Fruit fly (Drosophila melanogaster) whole organism, pupa: ENCODE measurements around the gene Tmtc4.

Source experiments
- CG10348 ChIP-seq: fragments of 200-800 bp; sonication (Bioruptor generic); IDR thresholded peaks from 2 replicates; pipeline ENCODE4 v1.3.6; 2022; ENCODE audit warnings: missing biosample characterization, missing genetic modification characterization
- CG12605 ChIP-seq: fragments of 200-800 bp; sonication (Bioruptor generic); IDR thresholded peaks from 2 replicates; pipeline ENCODE4 v1.3.6; 2022; ENCODE audit warnings: missing biosample characterization, missing genetic modification characterization
- CG13204 ChIP-seq: fragments of 200-800 bp; sonication (Bioruptor generic); optimal IDR thresholded peaks from 2 replicates; lab custom pipeline; 2018; ENCODE audit warnings: missing biosample characterization, mild to moderate bottlenecking, missing genetic modification characterization, moderate library complexity
- CG14655 ChIP-seq: fragments of 200-800 bp; sonication (Bioruptor generic); optimal IDR thresholded peaks from 3 replicates; lab custom pipeline; 2017; ENCODE audit warnings: mild to moderate bottlenecking, missing biosample characterization, missing genetic modification reagents, missing genetic modification characterization
- CG15710 ChIP-seq: fragments of 200-800 bp; sonication (Bioruptor generic); optimal IDR thresholded peaks from 2 replicates; lab custom pipeline; 2018; ENCODE audit warnings: missing biosample characterization, mild to moderate bottlenecking, missing genetic modification characterization, moderate library complexity
- CG17806 ChIP-seq: fragments of 200-800 bp; sonication (Bioruptor generic); optimal IDR thresholded peaks from 2 replicates; lab custom pipeline; 2018; ENCODE audit warnings: missing biosample characterization, mild to moderate bottlenecking, missing genetic modification characterization, moderate library complexity
- CG32121 ChIP-seq: fragments of 200-800 bp; sonication (Bioruptor generic); IDR thresholded peaks from 2 replicates; pipeline ENCODE4 v1.3.6; 2022; ENCODE audit warnings: missing biosample characterization, missing genetic modification characterization
- CG34367 ChIP-seq: fragments of 200-800 bp; sonication (Bioruptor generic); optimal IDR thresholded peaks from 2 replicates; lab custom pipeline; 2018; ENCODE audit warnings: missing biosample characterization, mild to moderate bottlenecking, missing genetic modification characterization
- CG4496 ChIP-seq: fragments of 200-800 bp; sonication (Bioruptor generic); IDR thresholded peaks from 3 replicates; pipeline ENCODE4 v1.3.6; 2022; ENCODE audit warnings: missing biosample characterization, missing genetic modification characterization
- CG8159 ChIP-seq: fragments of 200-800 bp; sonication (Bioruptor generic); optimal IDR thresholded peaks from 3 replicates; lab custom pipeline; 2018; ENCODE audit warnings: missing biosample characterization, mild to moderate bottlenecking, missing genetic modification characterization, moderate library complexity
- CG8301 ChIP-seq: fragments of 200-800 bp; sonication (Bioruptor generic); optimal IDR thresholded peaks from 2 replicates; lab custom pipeline; 2018; ENCODE audit warnings: missing biosample characterization, mild to moderate bottlenecking, missing genetic modification characterization
- CG9948 ChIP-seq: fragments of 200-800 bp; sonication (Bioruptor generic); optimal IDR thresholded peaks from 2 replicates; lab custom pipeline; 2018; ENCODE audit warnings: missing biosample characterization, mild to moderate bottlenecking, missing genetic modification characterization, moderate library complexity
- D1 ChIP-seq: fragments of 200-800 bp; sonication (Bioruptor generic); optimal IDR thresholded peaks from 2 replicates; lab custom pipeline; 2018; ENCODE audit warnings: missing biosample characterization, mild to moderate bottlenecking, missing genetic modification characterization, moderate library complexity
- EcR ChIP-seq: fragments of 200-800 bp; sonication (Bioruptor generic); optimal IDR thresholded peaks from 3 replicates; lab custom pipeline; 2019; ENCODE audit warnings: missing biosample characterization, missing genetic modification characterization, mild to moderate bottlenecking, moderate library complexity, missing genetic modification reagents
- Ets98B ChIP-seq: fragments of 200-800 bp; sonication (Bioruptor generic); IDR thresholded peaks from 2 replicates; pipeline ENCODE4 v1.3.6; 2022; ENCODE audit warnings: missing biosample characterization, missing genetic modification characterization
- Pif1A ChIP-seq: fragments of 200-800 bp; sonication (Bioruptor generic); optimal IDR thresholded peaks from 3 replicates; lab custom pipeline; 2016; ENCODE audit warnings: missing biosample characterization, missing genetic modification characterization
- Pif1B ChIP-seq: fragments of 200-800 bp; sonication (Bioruptor generic); optimal IDR thresholded peaks from 3 replicates; lab custom pipeline; 2016; ENCODE audit warnings: missing biosample characterization, missing genetic modification characterization
- Snoo ChIP-seq: fragments of 200-800 bp; sonication (Bioruptor generic); optimal IDR thresholded peaks from 3 replicates; lab custom pipeline; 2017; ENCODE audit warnings: missing biosample characterization, mild to moderate bottlenecking, missing genetic modification characterization, inconsistent platforms
- fd96Ca ChIP-seq: fragments of 200-800 bp; sonication (Bioruptor generic); IDR thresholded peaks from 3 replicates; pipeline ENCODE4 v1.3.6; 2022; ENCODE audit warnings: missing biosample characterization, missing genetic modification characterization
- gl ChIP-seq: fragments of 200-800 bp; sonication (Bioruptor generic); optimal IDR thresholded peaks from 2 replicates; lab custom pipeline; 2018; ENCODE audit warnings: missing biosample characterization, mild to moderate bottlenecking, missing genetic modification characterization
- rn ChIP-seq: fragments of 200-800 bp; sonication (Bioruptor generic); IDR thresholded peaks from 2 replicates; pipeline ENCODE4 v1.3.6; 2022; ENCODE audit warnings: missing biosample characterization, missing genetic modification characterization

Gene Tmtc4

DNA sequence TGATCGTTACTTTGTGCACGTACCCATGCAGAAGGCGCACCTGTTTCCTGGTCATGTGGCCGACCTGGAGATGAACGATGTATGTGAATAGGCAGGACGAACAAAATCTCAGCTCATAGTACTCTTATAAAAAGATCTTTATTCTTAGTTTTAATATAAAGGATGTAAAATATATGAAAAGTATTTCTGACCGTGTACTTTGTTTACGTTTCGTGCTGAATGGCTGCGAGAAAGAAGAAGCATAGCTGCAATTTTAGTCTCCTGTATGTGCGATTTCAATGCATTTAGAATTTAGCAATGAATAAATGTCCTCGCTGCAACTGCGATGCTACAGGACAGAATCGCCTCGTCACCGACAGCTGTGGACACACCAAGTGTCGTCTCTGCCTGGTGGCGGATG lies 3.2 kb upstream of the Tmtc4 start, which contains the start of the genes CG42726 and CG42727:
Gene CG42726 (plus strand): TSS at position 227 of the 400 bp plus-strand sequence.
Gene CG42727 (plus strand): TSS at position 227 of the 400 bp plus-strand sequence.
- TF ChIP-seq CG14655 (GFP tag; lab: Kevin White, UChicago) (no peak), CG12605 (GFP tag; lab: Robert Waterston, UW) (no peak), EcR (GFP tag; lab: Kevin White, UChicago) (no peak), CG8159 (tag; lab: Kevin White, UChicago) (no peak), CG4496 (GFP tag; lab: Robert Waterston, UW) (peak; percentile 63; the same call in 2 of the 3 replicates), CG17806 (tag; lab: Kevin White, UChicago) (peak; percentile 39), Ets98B (peak; percentile 18; the same call in 1 of the 2 replicates), Pif1B (GFP tag; lab: Kevin White, UChicago) (no peak), CG9948 (tag; lab: Kevin White, UChicago) (peak; percentile 17), gl (tag; lab: Kevin White, UChicago) (no peak), CG34367 (tag; lab: Kevin White, UChicago) (peak; percentile 4), fd96Ca (GFP tag; lab: Robert Waterston, UW) (peak; percentile 31; the same call in 1 of the 3 replicates), Pif1A (no peak), CG10348 (no peak), CG15710 (tag; lab: Kevin White, UChicago) (peak; percentile 49), CG32121 (GFP tag; lab: Robert Waterston, UW) (peak; percentile 49; the same call in 1 of the 2 replicates), rn (GFP tag; lab: Robert Waterston, UW) (no peak), D1 (no peak), CG13204 (GFP tag; lab: Kevin White, UChicago) (no peak), Snoo (peak; percentile 44)

DNA sequence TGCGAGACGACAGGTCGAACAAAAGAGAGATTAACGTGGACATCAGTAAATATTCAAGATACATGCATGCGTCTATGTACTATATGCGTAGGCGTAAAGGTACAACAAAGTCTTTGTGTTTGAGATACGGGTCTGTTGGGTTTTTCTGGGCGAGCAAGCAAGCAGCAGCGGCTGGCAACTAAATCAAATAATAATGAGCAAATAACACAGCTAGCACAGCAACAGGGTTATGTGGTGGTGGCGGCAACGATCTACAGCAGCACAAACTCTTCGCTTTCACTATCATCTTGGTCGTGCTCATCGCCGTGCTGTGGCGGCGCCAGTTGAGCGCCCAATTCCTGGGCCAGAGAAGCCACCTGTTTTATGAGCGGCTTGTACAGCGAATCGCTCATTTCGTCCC lies 3.0 kb downstream of the Tmtc4 start:
- TF ChIP-seq CG4496 (GFP tag; lab: Robert Waterston, UW) (no peak), Pif1A (no peak), CG34367 (tag; lab: Kevin White, UChicago) (no peak), CG9948 (tag; lab: Kevin White, UChicago) (no peak), CG13204 (GFP tag; lab: Kevin White, UChicago) (no peak), gl (tag; lab: Kevin White, UChicago) (no peak), EcR (GFP tag; lab: Kevin White, UChicago) (no peak), rn (GFP tag; lab: Robert Waterston, UW) (no peak), Pif1B (GFP tag; lab: Kevin White, UChicago) (no peak), CG12605 (GFP tag; lab: Robert Waterston, UW) (no peak), CG8301 (no peak), CG14655 (GFP tag; lab: Kevin White, UChicago) (no peak), CG15710 (tag; lab: Kevin White, UChicago) (no peak), D1 (no peak), CG17806 (tag; lab: Kevin White, UChicago) (no peak), Snoo (no peak), fd96Ca (GFP tag; lab: Robert Waterston, UW) (no peak), CG10348 (no peak), CG8159 (tag; lab: Kevin White, UChicago) (no peak)

DNA sequence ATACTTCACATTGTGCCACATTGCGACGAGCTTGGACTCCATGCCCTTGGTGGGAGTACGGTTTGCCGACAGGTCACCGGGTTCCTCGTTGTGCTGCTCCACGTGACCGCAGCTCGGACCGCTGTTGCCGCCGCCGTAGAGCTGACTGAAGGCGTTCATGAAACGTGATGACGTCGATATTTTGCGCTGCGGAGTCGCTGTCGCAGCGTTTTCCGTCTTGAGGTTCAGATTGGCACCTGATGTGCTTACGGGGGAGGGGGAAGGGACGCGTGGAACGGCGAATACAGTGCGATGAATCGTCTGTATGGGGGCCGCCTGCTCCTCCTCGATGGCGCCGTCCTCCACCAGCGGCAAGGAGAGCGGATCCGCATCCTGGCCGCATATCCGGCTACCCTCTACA lies 5.1 kb downstream of the Tmtc4 start:
- TF ChIP-seq CG8301, result no peak
- TF ChIP-seq CG12605 (GFP tag; lab: Robert Waterston, UW), result no peak
- no peak for TF ChIP-seq CG9948 (tag; lab: Kevin White, UChicago)
- TF ChIP-seq rn (GFP tag; lab: Robert Waterston, UW), result no peak
- no peak for TF ChIP-seq EcR (GFP tag; lab: Kevin White, UChicago)

DNA sequence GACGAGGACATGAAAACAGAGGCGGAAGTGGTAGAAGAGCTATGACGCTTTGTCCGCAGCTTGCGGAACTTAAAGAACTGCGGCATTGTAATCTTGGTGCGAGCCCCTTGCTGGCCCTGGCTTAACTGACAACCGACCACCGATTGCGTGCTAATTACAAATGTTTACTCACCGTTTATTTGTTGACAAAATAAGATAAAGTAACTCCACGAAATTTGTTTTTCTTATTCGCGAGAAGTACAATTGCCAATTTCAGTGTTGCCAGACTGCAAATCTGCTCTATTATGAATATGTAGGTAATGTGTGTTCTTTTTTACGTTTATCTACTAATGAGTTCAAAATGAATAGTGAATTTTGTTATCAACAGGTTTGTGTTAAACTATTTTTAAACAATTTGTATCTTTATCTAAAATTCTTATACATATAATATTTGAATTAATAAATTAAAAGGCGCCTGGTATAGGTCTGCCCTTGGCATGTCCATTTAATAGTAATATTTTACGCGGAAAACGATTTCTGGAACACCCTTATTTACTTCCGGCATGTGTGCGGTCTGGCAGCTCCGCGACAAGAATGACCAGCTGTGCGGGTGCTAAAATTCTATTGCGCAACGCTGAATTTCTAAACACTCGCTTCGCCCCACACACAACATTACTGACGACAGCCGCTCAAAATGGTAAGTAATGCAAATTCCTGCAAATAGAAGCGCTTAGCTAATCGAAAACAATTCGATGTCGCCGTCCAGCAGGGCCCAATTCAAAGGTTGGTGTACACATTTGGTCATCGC lies 5.8 kb downstream of the Tmtc4 start, which contains the start of the genes Atg4b and Hibch:
Gene Atg4b (minus strand): TSS at position 280 of the 787 bp plus-strand sequence.
Gene Hibch (plus strand): TSS at position 585 of the 787 bp plus-strand sequence.
- TF ChIP-seq D1 (no peak), Pif1B (GFP tag; lab: Kevin White, UChicago) (no peak), EcR (GFP tag; lab: Kevin White, UChicago) (peak; percentile 17), Snoo (peak; percentile 63), Pif1A (no peak), CG10348 (0 out of 2 replicates have a peak, but pooled peaks have one; percentile 20), gl (tag; lab: Kevin White, UChicago) (peak; percentile 55), fd96Ca (GFP tag; lab: Robert Waterston, UW) (peak; percentile 75; the same call in 2 of the 3 replicates), Ets98B (peak; percentile 75), rn (GFP tag; lab: Robert Waterston, UW) (peak; percentile 46; the same call in 1 of the 2 replicates), CG9948 (tag; lab: Kevin White, UChicago) (peak; percentile 77), CG4496 (GFP tag; lab: Robert Waterston, UW) (peak; percentile 81), CG34367 (tag; lab: Kevin White, UChicago) (peak; percentile 68), CG13204 (GFP tag; lab: Kevin White, UChicago) (no peak), CG32121 (GFP tag; lab: Robert Waterston, UW) (peak; percentile 72), CG17806 (tag; lab: Kevin White, UChicago) (peak; percentile 83), CG8159 (tag; lab: Kevin White, UChicago) (peak; percentile 89), CG15710 (tag; lab: Kevin White, UChicago) (peak; percentile 84), CG12605 (GFP tag; lab: Robert Waterston, UW) (0 out of 2 replicates have a peak, but pooled peaks have one; percentile 26), CG14655 (GFP tag; lab: Kevin White, UChicago) (no peak), CG8301 (no peak)

DNA sequence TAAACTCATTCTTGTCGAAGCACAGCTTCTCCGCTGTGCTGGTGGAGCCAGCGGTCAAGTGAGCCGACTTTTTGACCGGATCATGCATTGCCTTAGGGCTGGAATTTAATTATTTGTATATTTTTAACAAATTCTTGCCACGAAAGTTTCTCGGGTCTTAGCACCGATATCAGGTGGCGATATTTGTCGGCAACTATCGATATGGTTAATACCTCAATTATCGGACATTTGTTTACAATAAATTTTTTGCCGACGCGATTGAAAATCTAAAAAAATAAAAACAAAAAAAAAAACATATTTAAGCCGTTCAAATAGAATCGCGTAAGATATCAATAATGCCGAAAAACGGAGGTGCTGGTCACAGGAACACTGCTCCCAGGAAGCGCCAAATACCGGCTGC lies 10.5 kb downstream of the Tmtc4 start, which contains the start of the genes Cog2 and Trax:
Gene Cog2 (minus strand): TSS at position 168 of the 400 bp plus-strand sequence.
Gene Trax (plus strand): TSS at position 203 of the 400 bp plus-strand sequence.
- TF ChIP-seq Ets98B, result no peak
- TF ChIP-seq CG32121 (GFP tag; lab: Robert Waterston, UW), result peak; percentile 19; the same call in 1 of the 2 replicates
